Fruit fly (Drosophila melanogaster): ENCODE measurements around the gene CG3527.

Gene CG3527

dm6 chrX:4553999-4554398 is 2.2 kb downstream of the CG3527 start, which contains the start of gene CG11444:
TSS of gene CG11444 (minus strand) at chrX:4554398.
- TF ChIP-seq Pif1A (GFP tag; optimal IDR thresholded peaks at IDR 0.05) (no peak), D1 (tag; optimal IDR thresholded peaks at IDR 0.05) (no peak), CG4496 (GFP tag; IDR thresholded peaks at IDR 0.05) (peak; percentile 14; the same call in 1 of the 3 replicates), CG32121 (GFP tag; IDR thresholded peaks at IDR 0.05) (peak; percentile 43), EcR (GFP tag; optimal IDR thresholded peaks at IDR 0.05) (peak; percentile 7), CG8159 (tag; optimal IDR thresholded peaks at IDR 0.05) (no peak), Snoo (tag; optimal IDR thresholded peaks at IDR 0.05) (peak; percentile 38), CG12605 (GFP tag; IDR thresholded peaks at IDR 0.05) (no peak), CG13204 (GFP tag; optimal IDR thresholded peaks at IDR 0.05) (no peak), CG8301 (tag; optimal IDR thresholded peaks at IDR 0.05) (no peak), CG34367 (tag; optimal IDR thresholded peaks at IDR 0.05) (no peak)

dm6 chrX:4554718-4555117 is 2.9 kb downstream of the CG3527 start:
- TF ChIP-seq Pif1B (GFP tag; optimal IDR thresholded peaks at IDR 0.05) (no peak), Ets98B (GFP tag; IDR thresholded peaks at IDR 0.05) (no peak), CG12605 (GFP tag; IDR thresholded peaks at IDR 0.05) (no peak), CG17806 (tag; optimal IDR thresholded peaks at IDR 0.05) (no peak), fd96Ca (GFP tag; IDR thresholded peaks at IDR 0.05) (no peak), Pif1A (GFP tag; optimal IDR thresholded peaks at IDR 0.05) (no peak), CG13204 (GFP tag; optimal IDR thresholded peaks at IDR 0.05) (no peak), CG34367 (tag; optimal IDR thresholded peaks at IDR 0.05) (no peak), CG32121 (GFP tag; IDR thresholded peaks at IDR 0.05) (no peak), CG9948 (tag; optimal IDR thresholded peaks at IDR 0.05) (no peak), CG8301 (tag; optimal IDR thresholded peaks at IDR 0.05) (no peak), CG10348 (GFP tag; IDR thresholded peaks at IDR 0.05) (no peak), rn (GFP tag; IDR thresholded peaks at IDR 0.05) (no peak), CG14655 (GFP tag; optimal IDR thresholded peaks at IDR 0.05) (no peak)

- peak; percentile 21 for TF ChIP-seq EcR (GFP tag; optimal IDR thresholded peaks at IDR 0.05)
- no peak for TF ChIP-seq CG17806 (tag; optimal IDR thresholded peaks at IDR 0.05)
Observed at dm6 chrX:4555833-4556232, 4.1 kb downstream of the CG3527 start.

- TF ChIP-seq CG4496 (GFP tag; IDR thresholded peaks at IDR 0.05) = no peak
- TF ChIP-seq CG8159 (tag; optimal IDR thresholded peaks at IDR 0.05) = no peak
- no peak for TF ChIP-seq CG32121 (GFP tag; IDR thresholded peaks at IDR 0.05)
- TF ChIP-seq gl (tag; optimal IDR thresholded peaks at IDR 0.05) = no peak
- no peak for TF ChIP-seq CG14655 (GFP tag; optimal IDR thresholded peaks at IDR 0.05)
- no peak for TF ChIP-seq CG12605 (GFP tag; IDR thresholded peaks at IDR 0.05)
- no peak for TF ChIP-seq fd96Ca (GFP tag; IDR thresholded peaks at IDR 0.05)
- no peak for TF ChIP-seq CG34367 (tag; optimal IDR thresholded peaks at IDR 0.05)
- no peak for TF ChIP-seq CG15710 (tag; optimal IDR thresholded peaks at IDR 0.05)
- no peak for TF ChIP-seq D1 (tag; optimal IDR thresholded peaks at IDR 0.05)
- no peak for TF ChIP-seq CG8301 (tag; optimal IDR thresholded peaks at IDR 0.05)
- no peak for TF ChIP-seq Snoo (tag; optimal IDR thresholded peaks at IDR 0.05)
- TF ChIP-seq rn (GFP tag; IDR thresholded peaks at IDR 0.05) = no peak
- no peak for TF ChIP-seq CG17806 (tag; optimal IDR thresholded peaks at IDR 0.05)
Observed at dm6 chrX:4557772-4558171, 6.0 kb downstream of the CG3527 start, which contains the start of gene CG3546. TSS of gene CG3546 (plus strand) at chrX:4558072.

dm6 chrX:4560182-4560845 is 8.5 kb downstream of the CG3527 start:
- TF ChIP-seq CG8159 (tag; optimal IDR thresholded peaks at IDR 0.05) (peak; percentile 42), CG17806 (tag; optimal IDR thresholded peaks at IDR 0.05) (peak; percentile 27), CG15710 (tag; optimal IDR thresholded peaks at IDR 0.05) (peak; percentile 17), fd96Ca (GFP tag; IDR thresholded peaks at IDR 0.05) (no peak), rn (GFP tag; IDR thresholded peaks at IDR 0.05) (no peak), gl (tag; optimal IDR thresholded peaks at IDR 0.05) (no peak), Ets98B (GFP tag; IDR thresholded peaks at IDR 0.05) (no peak)

dm6 chrX:4563980-4564379 is 12.2 kb downstream of the CG3527 start:
- TF ChIP-seq CG13204 (GFP tag; optimal IDR thresholded peaks at IDR 0.05) (peak; percentile 2), Pif1A (GFP tag; optimal IDR thresholded peaks at IDR 0.05) (no peak)

dm6 chrX:4564962-4565361 is 13.2 kb downstream of the CG3527 start:
- TF ChIP-seq Pif1B (GFP tag; optimal IDR thresholded peaks at IDR 0.05) (no peak), CG13204 (GFP tag; optimal IDR thresholded peaks at IDR 0.05) (no peak), CG8301 (tag; optimal IDR thresholded peaks at IDR 0.05) (no peak), CG34367 (tag; optimal IDR thresholded peaks at IDR 0.05) (no peak), rn (GFP tag; IDR thresholded peaks at IDR 0.05) (no peak), CG14655 (GFP tag; optimal IDR thresholded peaks at IDR 0.05) (no peak), Snoo (tag; optimal IDR thresholded peaks at IDR 0.05) (no peak), CG12605 (GFP tag; IDR thresholded peaks at IDR 0.05) (no peak), CG4496 (GFP tag; IDR thresholded peaks at IDR 0.05) (no peak), CG9948 (tag; optimal IDR thresholded peaks at IDR 0.05) (no peak)

Data from whole organism, pupa.